Worm (Caenorhabditis elegans) whole organism, early embryonic: ENCODE results near the gene Y102E9.3.

Experiments used
- ama-1 ChIP-seq: fragments of 150-350 bp; optimal IDR thresholded peaks from 2 replicates; lab custom pipeline; 2014
- flt-1 ChIP-seq: fragments of 200-800 bp; sonication (Bioruptor generic); IDR thresholded peaks from 2 replicates; pipeline ENCODE4 v1.3.6; 2022; ENCODE audit warnings: missing genetic modification characterization, missing compliant biosample characterization
- hmbx-1 ChIP-seq: sonication (generic microtip); optimal IDR thresholded peaks from 2 replicates; lab custom pipeline; 2016; ENCODE audit warnings: mild to moderate bottlenecking, missing genetic modification characterization, missing compliant biosample characterization
- sea-1 ChIP-seq: fragments of 200-800 bp; sonication (Bioruptor generic); conservative IDR thresholded peaks from 2 replicates; pipeline ENCODE4 v1.3.6; 2022; ENCODE audit warnings: missing genetic modification characterization, missing compliant biosample characterization
- tbx-11 ChIP-seq: fragments of 200-800 bp; sonication (Bioruptor generic); IDR thresholded peaks from 2 replicates; pipeline ENCODE4 v1.3.6; 2022; ENCODE audit warnings: missing genetic modification characterization, missing compliant biosample characterization

- TF ChIP-seq hmbx-1 (tag; lab: Kevin White, UChicago) (no peak), ama-1 (lab: Kevin White, UChicago) (no peak), flt-1 (no peak), sea-1 (no peak), tbx-11 (GFP tag; lab: Robert Waterston, UW) (no peak)
Observed at ce11 chrIII:6746008-6746407, 11.7 kb upstream of the Y102E9.3 start, which contains the start of gene dig-1.
